Worm (Caenorhabditis elegans): ENCODE measurements around the gene drn-1.

drn-1 gene

DNA sequence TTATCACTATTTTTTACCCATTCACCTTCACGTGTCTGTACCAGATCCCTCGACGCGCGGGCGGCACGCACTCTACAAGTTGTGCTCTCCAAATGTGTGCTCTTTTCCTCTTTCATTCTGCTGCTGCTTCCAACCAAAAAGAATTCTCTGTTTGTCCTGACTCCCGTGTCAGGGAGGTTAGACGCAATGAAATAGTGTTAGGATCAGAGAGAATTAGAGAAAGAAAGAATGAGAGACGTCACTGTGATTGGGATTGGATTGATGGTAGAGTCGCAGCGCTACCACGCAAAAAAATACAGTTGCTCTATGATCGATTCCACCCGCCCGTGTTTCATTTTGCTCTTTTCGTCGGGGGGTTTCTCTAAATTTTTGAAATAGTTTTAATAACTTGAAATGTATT lies 19.4 kb upstream of the drn-1 start (continued):
- no peak for TF ChIP-seq lin-39 (tag; optimal IDR thresholded peaks at IDR 0.05)
- no peak for TF ChIP-seq egl-27 (tag; optimal IDR thresholded peaks at IDR 0.05)
- TF ChIP-seq lin-14 (GFP tag; optimal IDR thresholded peaks at IDR 0.05), result peak; percentile 32
- no peak for TF ChIP-seq nhr-12 (tag; optimal IDR thresholded peaks at IDR 0.05)
- TF ChIP-seq Y116A8C.19 (tag; optimal IDR thresholded peaks at IDR 0.05; ENCODE audit: borderline replicate concordance), result no peak
- TF ChIP-seq nhr-90 (tag; optimal IDR thresholded peaks at IDR 0.05; ENCODE audit: poor library complexity), result no peak
- no peak for TF ChIP-seq snu-23 (GFP tag; optimal IDR thresholded peaks at IDR 0.05)
- TF ChIP-seq xbp-1 (tag; optimal IDR thresholded peaks at IDR 0.05), result no peak
- no peak for TF ChIP-seq efl-1 (optimal IDR thresholded peaks at IDR 0.05)
- peak in 1 of 2 experiments; percentile 44 for TF ChIP-seq efl-1 (GFP tag; optimal IDR thresholded peaks at IDR 0.05 in 1 of 2)
- no peak for TF ChIP-seq unc-62 (GFP tag; optimal IDR thresholded peaks at IDR 0.05)
- no peak for TF ChIP-seq ama-1 (optimal IDR thresholded peaks at IDR 0.05)

DNA sequence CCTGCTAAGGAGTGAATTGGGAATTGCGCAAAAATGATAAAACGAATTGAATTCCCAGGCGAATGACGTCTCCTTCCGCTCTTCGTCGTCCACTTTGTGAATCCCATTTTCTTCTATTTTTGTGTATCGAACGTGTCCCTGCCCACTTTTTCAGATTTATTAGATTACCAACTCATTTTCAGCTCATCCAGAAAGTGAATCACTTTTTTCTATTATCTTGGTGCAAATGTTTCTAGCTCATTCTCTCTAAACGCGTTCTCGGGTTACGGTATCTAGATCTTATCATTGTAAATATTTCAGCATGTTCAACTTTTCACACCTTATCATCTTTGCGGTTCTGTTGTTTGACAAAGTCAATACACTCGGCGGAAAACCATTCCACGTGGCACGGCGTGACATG lies 17.5 kb upstream of the drn-1 start, which contains the start of gene ZK622.5:
ZK622.5 (plus strand) TSS at position 301 of the 400 bp plus-strand sequence.
- TF ChIP-seq swsn-7 (tag; optimal IDR thresholded peaks at IDR 0.05) (no peak), ztf-11 (tag; optimal IDR thresholded peaks at IDR 0.05) (no peak), nhr-28 (tag; optimal IDR thresholded peaks at IDR 0.05) (no peak), lsy-2 (tag; optimal IDR thresholded peaks at IDR 0.05) (no peak), dsc-1 (tag; optimal IDR thresholded peaks at IDR 0.05) (no peak), elt-3 (tag; optimal IDR thresholded peaks at IDR 0.05) (no peak), alr-1 (tag; optimal IDR thresholded peaks at IDR 0.05; ENCODE audit: borderline replicate concordance) (no peak), C04F5.9 (tag; optimal IDR thresholded peaks at IDR 0.05) (no peak), sox-4 (tag; optimal IDR thresholded peaks at IDR 0.05) (no peak), efl-1 (optimal IDR thresholded peaks at IDR 0.05) (no peak), efl-1 (GFP tag; optimal IDR thresholded peaks at IDR 0.05 in 1 of 2) (no peak), skn-1 (tag; optimal IDR thresholded peaks at IDR 0.05) (no peak), lin-14 (GFP tag; optimal IDR thresholded peaks at IDR 0.05) (no peak), nhr-20 (tag; optimal IDR thresholded peaks at IDR 0.05) (no peak)

- TF ChIP-seq fkh-4 (tag; optimal IDR thresholded peaks at IDR 0.05; ENCODE audit: borderline replicate concordance) (no peak), ceh-82 (tag; optimal IDR thresholded peaks at IDR 0.05) (no peak), nhr-11 (tag; optimal IDR thresholded peaks at IDR 0.05) (no peak)
Observed at ce11 chrII:5285029-5285428, 13.4 kb upstream of the drn-1 start, which contains the start of gene gur-5. gur-5 (plus strand) TSS chrII:5285329.

DNA sequence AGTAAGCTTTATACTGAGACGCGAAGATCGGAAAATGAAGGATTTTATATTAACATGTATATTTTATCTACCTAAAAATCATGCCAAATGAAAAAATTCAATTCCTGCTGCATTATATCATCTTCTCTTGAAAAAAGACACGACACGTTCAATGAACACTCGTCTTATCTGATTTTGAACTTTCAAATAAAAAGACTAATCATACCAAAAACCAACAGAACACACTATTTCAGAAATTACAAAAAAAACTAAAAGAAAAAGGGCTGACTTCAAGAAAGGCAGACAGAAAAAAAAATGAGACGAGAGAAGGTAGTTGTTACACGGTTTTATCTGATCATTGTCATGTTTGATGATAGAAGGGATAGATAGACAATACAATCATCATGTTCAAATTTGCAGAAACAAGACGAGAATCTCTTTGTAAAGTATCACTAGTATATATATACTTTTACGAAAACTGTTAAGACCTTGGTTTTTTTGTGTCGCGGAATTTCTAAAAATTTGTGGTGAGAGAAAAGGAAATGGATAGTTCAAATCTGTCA lies 11.2 kb upstream of the drn-1 start:
- TF ChIP-seq C34B4.2 (tag; optimal IDR thresholded peaks at IDR 0.05) (no peak), nhr-20 (tag; optimal IDR thresholded peaks at IDR 0.05) (peak; percentile 22), nhr-85 (tag) (peak; percentile 80), lin-35 (GFP tag; optimal IDR thresholded peaks at IDR 0.05) (peak in 1 of 2 experiments; percentile 12), snu-23 (GFP tag; optimal IDR thresholded peaks at IDR 0.05) (peak; percentile 10), lin-14 (GFP tag; optimal IDR thresholded peaks at IDR 0.05) (peak; percentile 57), elt-3 (tag; optimal IDR thresholded peaks at IDR 0.05) (peak in 1 of 6 experiments; percentile 8), nhr-11 (tag; optimal IDR thresholded peaks at IDR 0.05) (no peak)

- TF ChIP-seq unc-98 (GFP tag; IDR thresholded peaks at IDR 0.05), result no peak
- peak; percentile 59 for TF ChIP-seq nhr-20 (tag; optimal IDR thresholded peaks at IDR 0.05)
- TF ChIP-seq lsy-2 (tag; optimal IDR thresholded peaks at IDR 0.05), result no peak
- TF ChIP-seq elt-3 (tag; optimal IDR thresholded peaks at IDR 0.05), result peak in 2 of 6 experiments; percentile 43 to 80
- TF ChIP-seq lin-14 (GFP tag; optimal IDR thresholded peaks at IDR 0.05), result peak; percentile 44
- TF ChIP-seq pag-3 (tag; optimal IDR thresholded peaks at IDR 0.05; ENCODE audit: borderline replicate concordance, insufficient read depth), result no peak
- TF ChIP-seq nhr-84 (tag; optimal IDR thresholded peaks at IDR 0.05), result no peak
- TF ChIP-seq grh-1 (GFP tag; IDR thresholded peaks at IDR 0.05), result 0 out of 2 replicates have a peak, but pooled peaks have one; percentile 24
- TF ChIP-seq blmp-1 (tag; optimal IDR thresholded peaks at IDR 0.05), result peak; percentile 73
- TF ChIP-seq elt-2 (tag; optimal IDR thresholded peaks at IDR 0.05), result peak; percentile 63
- TF ChIP-seq snu-23 (GFP tag; optimal IDR thresholded peaks at IDR 0.05), result peak; percentile 31
- TF ChIP-seq mdl-1 (tag; optimal IDR thresholded peaks at IDR 0.05), result peak in 1 of 2 experiments; percentile 79
- TF ChIP-seq efl-1 (optimal IDR thresholded peaks at IDR 0.05), result no peak
- peak in 1 of 2 experiments; percentile 88 for TF ChIP-seq efl-1 (GFP tag; optimal IDR thresholded peaks at IDR 0.05 in 1 of 2)
- TF ChIP-seq dpl-1 (GFP tag; optimal IDR thresholded peaks at IDR 0.05), result peak in 1 of 3 experiments; percentile 4
- TF ChIP-seq sox-4 (tag; optimal IDR thresholded peaks at IDR 0.05), result no peak
- peak; percentile 31 for TF ChIP-seq mep-1 (tag; optimal IDR thresholded peaks at IDR 0.05)
- no peak for TF ChIP-seq tbx-2 (tag; optimal IDR thresholded peaks at IDR 0.05)
- no peak for TF ChIP-seq nhr-12 (tag; optimal IDR thresholded peaks at IDR 0.05)
- TF ChIP-seq nhr-19 (GFP tag; conservative IDR thresholded peaks at IDR 0.05), result peak; percentile 36
- TF ChIP-seq C34B4.2 (tag; optimal IDR thresholded peaks at IDR 0.05), result no peak
- peak; percentile 81 for TF ChIP-seq nhr-85 (tag)
- TF ChIP-seq nhr-90 (tag; optimal IDR thresholded peaks at IDR 0.05; ENCODE audit: poor library complexity), result peak; percentile 38
- no peak for TF ChIP-seq rnt-1 (tag; optimal IDR thresholded peaks at IDR 0.05)
- no peak for TF ChIP-seq mab-9 (GFP tag; IDR thresholded peaks at IDR 0.05)
Observed at ce11 chrII:5282192-5282591, 10.5 kb upstream of the drn-1 start, which contains the start of gene pmt-1. pmt-1 (minus strand) TSS chrII:5282523.

Data from whole organism, L1 larva.